Worm (Caenorhabditis elegans) whole organism, L1 larva: ENCODE measurements around the gene nhr-267.

Source experiments
- ceh-90 ChIP-seq: sonication (generic microtip); optimal IDR thresholded peaks from 2 replicates; lab custom pipeline; 2016; ENCODE audit warnings: missing genetic modification characterization, missing compliant biosample characterization
- nhr-11 ChIP-seq: fragments of 150-350 bp; optimal IDR thresholded peaks from 2 replicates; lab custom pipeline; 2014; ENCODE audit warnings: missing biosample characterization, missing genetic modification characterization
- nhr-28 ChIP-seq: fragments of 150-350 bp; optimal IDR thresholded peaks from 2 replicates; lab custom pipeline; 2014; ENCODE audit warnings: missing biosample characterization, missing genetic modification characterization
- skn-1 ChIP-seq: fragments of 150-350 bp; optimal IDR thresholded peaks from 2 replicates; lab custom pipeline; 2014; ENCODE audit warnings: missing biosample characterization, missing genetic modification characterization
- ztf-11 ChIP-seq, 2 experiments: sonication (generic microtip); optimal IDR thresholded peaks; 2 replicates each; lab custom pipeline; 2016 to 2017; ENCODE audit warnings: missing genetic modification characterization in 2 of 2, missing biosample characterization in 1 of 2, missing compliant biosample characterization in 1 of 2

DNA sequence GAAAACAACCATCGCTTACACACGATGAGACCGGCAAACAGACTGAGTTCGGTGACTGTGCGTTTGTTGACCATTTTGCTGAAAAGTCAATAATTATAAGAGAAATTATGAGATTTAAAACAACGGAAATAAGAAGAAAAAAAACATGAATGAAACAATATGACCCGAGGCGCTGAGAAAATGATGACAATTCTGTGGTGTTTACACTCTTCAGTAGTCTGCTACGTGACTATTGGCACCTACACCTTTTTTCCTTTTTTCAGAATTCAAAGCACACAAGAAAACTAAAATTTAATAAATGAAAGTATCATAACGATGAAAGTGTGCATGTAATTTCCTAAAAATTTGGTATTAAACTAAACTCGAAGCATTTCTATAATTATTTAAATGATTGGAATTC, 26.5 kb downstream of the nhr-267 start, which contains the start of gene Y11D7A.10:
- TF ChIP-seq nhr-28 (tag; lab: Kevin White, UChicago) (no peak), ztf-11 (tag; optimal IDR thresholded peaks at IDR 0.05; lab: Kevin White, UChicago) (no peak), nhr-11 (tag; lab: Kevin White, UChicago) (no peak), ceh-90 (tag; lab: Kevin White, UChicago) (no peak), skn-1 (tag; lab: Kevin White, UChicago) (peak; percentile 60)
